Worm (Caenorhabditis elegans): ENCODE data around the gene fbxb-21.

DNA sequence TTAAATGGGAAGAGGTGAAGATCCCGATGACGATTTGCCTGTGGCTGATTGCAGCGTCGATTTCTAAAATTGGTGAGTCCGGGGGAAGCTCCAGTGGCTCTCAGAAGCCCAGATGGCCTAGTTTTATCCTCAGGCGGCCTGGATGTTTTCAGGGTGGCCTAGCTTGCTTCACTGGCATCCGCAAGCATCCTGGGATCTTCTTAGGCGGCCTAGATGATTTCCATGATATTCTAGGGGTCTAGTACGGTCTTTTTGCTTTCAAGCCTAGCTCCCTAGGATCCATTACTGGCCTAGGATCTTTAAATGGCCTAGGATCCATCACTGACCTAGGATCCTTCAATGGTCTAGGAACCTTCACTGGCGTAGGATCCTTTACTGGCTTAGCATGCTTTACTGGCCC lies 22.3 kb upstream of the fbxb-21 start:
- TF ChIP-seq ref-1 (GFP tag; conservative IDR thresholded peaks at IDR 0.05) = no peak
- no peak for TF ChIP-seq flt-1 (GFP tag; IDR thresholded peaks at IDR 0.05)
- no peak for TF ChIP-seq cog-1 (tag; optimal IDR thresholded peaks at IDR 0.05)
- TF ChIP-seq med-1 (GFP tag; optimal IDR thresholded peaks at IDR 0.05; ENCODE audit: insufficient read depth) = no peak
- TF ChIP-seq T22C8.4 (GFP tag; IDR thresholded peaks at IDR 0.05) = no peak
- TF ChIP-seq tab-1 (GFP tag; IDR thresholded peaks at IDR 0.05) = no peak
